Worm (Caenorhabditis elegans) whole organism, late embryonic: ENCODE results near the gene srd-34.

ENCODE experiments used
- C08G9.2 ChIP-seq: sonication (generic microtip); optimal IDR thresholded peaks from 2 replicates; lab custom pipeline; 2016; ENCODE audit warnings: mild to moderate bottlenecking, missing genetic modification characterization, moderate library complexity, missing compliant biosample characterization
- C38D4.7 ChIP-seq: fragments of 200-800 bp; sonication (Bioruptor generic); optimal IDR thresholded peaks from 2 replicates; lab custom pipeline; 2018; ENCODE audit warnings: mild to moderate bottlenecking, missing genetic modification characterization, moderate library complexity, missing compliant biosample characterization
- K02D7.2 ChIP-seq: sonication (generic microtip); optimal IDR thresholded peaks from 2 replicates; lab custom pipeline; 2017; ENCODE audit warnings: mild to moderate bottlenecking, missing genetic modification characterization, missing compliant biosample characterization
- ahr-1 ChIP-seq: sonication (generic microtip); optimal IDR thresholded peaks from 2 replicates; lab custom pipeline; 2016; ENCODE audit warnings: missing genetic modification characterization, missing compliant biosample characterization
- ceh-18 ChIP-seq: sonication (generic microtip); optimal IDR thresholded peaks from 2 replicates; lab custom pipeline; 2016; ENCODE audit warnings: missing genetic modification characterization, missing compliant biosample characterization
- ceh-22 ChIP-seq: sonication (generic microtip); optimal IDR thresholded peaks from 2 replicates; lab custom pipeline; 2017; ENCODE audit warnings: missing biosample characterization, missing genetic modification characterization
- ceh-24 ChIP-seq: sonication (generic microtip); optimal IDR thresholded peaks from 2 replicates; lab custom pipeline; 2016; ENCODE audit warnings: mild to moderate bottlenecking, missing genetic modification characterization, missing compliant biosample characterization
- ceh-30 ChIP-seq: fragments of 150-350 bp; optimal IDR thresholded peaks from 2 replicates; lab custom pipeline; 2014; ENCODE audit warnings: missing biosample characterization, missing genetic modification characterization
- ceh-34 ChIP-seq: sonication (generic microtip); optimal IDR thresholded peaks from 2 replicates; lab custom pipeline; 2016; ENCODE audit warnings: mild to moderate bottlenecking, missing genetic modification characterization, missing compliant biosample characterization
- ceh-45 ChIP-seq: fragments of 200-800 bp; sonication (Bioruptor generic); IDR thresholded peaks from 2 replicates; pipeline ENCODE4 v1.3.6; 2022; ENCODE audit warnings: missing genetic modification reagents, missing genetic modification characterization, missing compliant biosample characterization
- ceh-9 ChIP-seq: sonication (generic microtip); optimal IDR thresholded peaks from 2 replicates; lab custom pipeline; 2016; ENCODE audit warnings: mild to moderate bottlenecking, missing genetic modification characterization, inconsistent platforms, missing compliant biosample characterization
- elt-2 ChIP-seq: sonication (generic microtip); optimal IDR thresholded peaks from 2 replicates; lab custom pipeline; 2016; ENCODE audit warnings: missing genetic modification reagents, missing genetic modification characterization, missing compliant biosample characterization
- elt-4 ChIP-seq: sonication (generic microtip); optimal IDR thresholded peaks from 2 replicates; lab custom pipeline; 2016; ENCODE audit warnings: missing genetic modification characterization, missing compliant biosample characterization
- ets-4 ChIP-seq: sonication (generic microtip); optimal IDR thresholded peaks from 2 replicates; lab custom pipeline; 2016; ENCODE audit warnings: missing genetic modification characterization, missing compliant biosample characterization
- eyg-1 ChIP-seq: sonication (generic microtip); optimal IDR thresholded peaks from 2 replicates; lab custom pipeline; 2016; ENCODE audit warnings: missing genotype, missing genetic modification characterization, missing compliant biosample characterization
- fkh-6 ChIP-seq: sonication (generic microtip); optimal IDR thresholded peaks from 2 replicates; lab custom pipeline; 2016; ENCODE audit warnings: missing genetic modification characterization, missing compliant biosample characterization
- gmeb-2 ChIP-seq: sonication (generic microtip); optimal IDR thresholded peaks from 2 replicates; lab custom pipeline; 2016; ENCODE audit warnings: missing genetic modification characterization, inconsistent platforms, missing compliant biosample characterization
- hlh-13 ChIP-seq: fragments of 200-800 bp; sonication (Bioruptor generic); optimal IDR thresholded peaks from 2 replicates; lab custom pipeline; 2018; ENCODE audit warnings: mild to moderate bottlenecking, missing genetic modification characterization, missing compliant biosample characterization
- hlh-15 ChIP-seq: sonication (generic microtip); optimal IDR thresholded peaks from 2 replicates; lab custom pipeline; 2016; ENCODE audit warnings: missing genetic modification characterization, missing compliant biosample characterization
- hlh-30 ChIP-seq: sonication (generic microtip); optimal IDR thresholded peaks from 2 replicates; lab custom pipeline; 2017; ENCODE audit warnings: antibody characterized with exemption, missing genetic modification characterization, missing compliant biosample characterization; ENCODE audit not compliant: insufficient read depth
- hlh-6 ChIP-seq: sonication (generic microtip); optimal IDR thresholded peaks from 2 replicates; lab custom pipeline; 2016; ENCODE audit warnings: missing genotype, missing genetic modification characterization, missing compliant biosample characterization
- hlh-8 ChIP-seq: sonication (generic microtip); optimal IDR thresholded peaks from 2 replicates; lab custom pipeline; 2016; ENCODE audit warnings: missing genotype, missing genetic modification characterization, missing compliant biosample characterization
- nfya-1 ChIP-seq: sonication (generic microtip); optimal IDR thresholded peaks from 2 replicates; lab custom pipeline; 2017; ENCODE audit warnings: missing genetic modification characterization, mild to moderate bottlenecking, missing compliant biosample characterization, antibody characterized with exemption, moderate library complexity
- nhr-11 ChIP-seq: fragments of 150-350 bp; optimal IDR thresholded peaks from 2 replicates; lab custom pipeline; 2014; ENCODE audit warnings: missing biosample characterization, missing genetic modification characterization
- odd-2 ChIP-seq: sonication (generic microtip); optimal IDR thresholded peaks from 2 replicates; lab custom pipeline; 2017; ENCODE audit warnings: antibody characterized with exemption, mild to moderate bottlenecking, missing genetic modification characterization, missing compliant biosample characterization
- pag-3 ChIP-seq: sonication (generic microtip); optimal IDR thresholded peaks from 2 replicates; lab custom pipeline; 2016; ENCODE audit warnings: missing compliant biosample characterization, missing genetic modification characterization, borderline replicate concordance
- pat-9 ChIP-seq: fragments of 200-800 bp; sonication (Bioruptor generic); optimal IDR thresholded peaks from 2 replicates; lab custom pipeline; 2018; ENCODE audit warnings: mild to moderate bottlenecking, missing genetic modification characterization, moderate library complexity, missing compliant biosample characterization
- pax-1 ChIP-seq: fragments of 150-350 bp; optimal IDR thresholded peaks from 2 replicates; lab custom pipeline; 2014; ENCODE audit warnings: missing biosample characterization, missing genetic modification characterization
- pha-2 ChIP-seq: sonication (generic microtip); optimal IDR thresholded peaks from 2 replicates; lab custom pipeline; 2017; ENCODE audit warnings: mild to moderate bottlenecking, missing genetic modification characterization, missing compliant biosample characterization
- pqm-1 ChIP-seq: sonication (generic microtip); optimal IDR thresholded peaks from 2 replicates; lab custom pipeline; 2016; ENCODE audit warnings: missing genetic modification characterization, missing compliant biosample characterization
- sox-4 ChIP-seq: sonication (generic microtip); optimal IDR thresholded peaks from 2 replicates; lab custom pipeline; 2017; ENCODE audit warnings: mild to moderate bottlenecking, missing genetic modification characterization, inconsistent platforms, missing compliant biosample characterization
- tbx-2 ChIP-seq: sonication (generic microtip); optimal IDR thresholded peaks from 2 replicates; lab custom pipeline; 2016; ENCODE audit warnings: missing genetic modification characterization, missing compliant biosample characterization
- tbx-7 ChIP-seq: sonication (generic microtip); optimal IDR thresholded peaks from 2 replicates; lab custom pipeline; 2016; ENCODE audit warnings: missing genotype, missing genetic modification characterization, missing compliant biosample characterization
- ttx-3 ChIP-seq: sonication (generic microtip); optimal IDR thresholded peaks from 2 replicates; lab custom pipeline; 2016; ENCODE audit warnings: missing genetic modification reagents, missing genetic modification characterization, missing compliant biosample characterization
- ztf-16 ChIP-seq: sonication (generic microtip); optimal IDR thresholded peaks from 2 replicates; lab custom pipeline; 2017; ENCODE audit warnings: missing genetic modification characterization, missing compliant biosample characterization

Gene srd-34

ce11 chrV:10589774-10590528 is 41.1 kb upstream of the srd-34 start, which contains the start of gene ttr-23:
Gene ttr-23, minus strand, starts transcription at chrV:10589860.
- TF ChIP-seq ceh-18 (no peak), hlh-15 (tag; lab: Kevin White, UChicago) (no peak), eyg-1 (tag; lab: Kevin White, UChicago) (no peak), odd-2 (no peak), hlh-30 (tag; lab: Kevin White, UChicago) (no peak), ets-4 (tag; lab: Kevin White, UChicago) (no peak), hlh-8 (no peak), sox-4 (no peak), ceh-24 (tag; lab: Kevin White, UChicago) (no peak), K02D7.2 (no peak), nhr-11 (tag; lab: Kevin White, UChicago) (no peak), ceh-45 (no peak), C08G9.2 (tag; lab: Kevin White, UChicago) (no peak), pat-9 (tag; lab: Kevin White, UChicago) (no peak), nfya-1 (tag; lab: Kevin White, UChicago) (no peak), fkh-6 (tag; lab: Kevin White, UChicago) (no peak)

DNA sequence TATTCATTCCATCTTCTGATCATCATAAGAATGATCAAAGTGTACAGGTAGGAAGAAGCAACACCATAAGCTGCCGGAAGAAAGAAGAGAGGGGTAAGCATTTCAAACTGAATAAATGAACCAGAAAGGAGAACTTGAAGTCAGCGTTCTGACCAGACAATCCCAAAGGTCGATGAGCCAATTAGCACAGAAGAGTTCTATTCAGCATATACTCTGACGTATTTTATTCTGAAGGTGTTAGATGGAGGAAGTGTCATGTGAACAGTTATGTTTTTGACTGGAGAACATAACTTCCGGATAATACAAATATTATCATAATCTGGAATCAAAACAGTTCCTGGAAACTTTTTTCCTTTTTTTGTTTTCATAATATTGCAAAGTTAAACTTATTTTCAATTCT is 39.8 kb upstream of the srd-34 start, which contains the start of gene srg-32:
srg-32 (minus strand) TSS at position 101 of the 400 bp plus-strand sequence.
- no peak for TF ChIP-seq tbx-2 (tag; lab: Kevin White, UChicago)
- TF ChIP-seq C38D4.7 = no peak
- TF ChIP-seq K02D7.2 = no peak
- TF ChIP-seq ceh-22 (tag; lab: Kevin White, UChicago) = no peak
- no peak for TF ChIP-seq tbx-7
- TF ChIP-seq pha-2 = no peak
- TF ChIP-seq ceh-9 (tag; lab: Kevin White, UChicago) = no peak
- TF ChIP-seq hlh-13 (GFP tag; lab: Kevin White, UChicago) = no peak
- TF ChIP-seq hlh-6 (tag; lab: Kevin White, UChicago) = no peak
- TF ChIP-seq eyg-1 (tag; lab: Kevin White, UChicago) = no peak
- TF ChIP-seq pag-3 = no peak
- no peak for TF ChIP-seq ceh-30 (tag; lab: Kevin White, UChicago)
- TF ChIP-seq pax-1 (tag; lab: Kevin White, UChicago) = no peak
- TF ChIP-seq ceh-24 (tag; lab: Kevin White, UChicago) = no peak
- no peak for TF ChIP-seq pqm-1 (tag; lab: Kevin White, UChicago)
- TF ChIP-seq nfya-1 (tag; lab: Kevin White, UChicago) = no peak
- TF ChIP-seq gmeb-2 = no peak

DNA sequence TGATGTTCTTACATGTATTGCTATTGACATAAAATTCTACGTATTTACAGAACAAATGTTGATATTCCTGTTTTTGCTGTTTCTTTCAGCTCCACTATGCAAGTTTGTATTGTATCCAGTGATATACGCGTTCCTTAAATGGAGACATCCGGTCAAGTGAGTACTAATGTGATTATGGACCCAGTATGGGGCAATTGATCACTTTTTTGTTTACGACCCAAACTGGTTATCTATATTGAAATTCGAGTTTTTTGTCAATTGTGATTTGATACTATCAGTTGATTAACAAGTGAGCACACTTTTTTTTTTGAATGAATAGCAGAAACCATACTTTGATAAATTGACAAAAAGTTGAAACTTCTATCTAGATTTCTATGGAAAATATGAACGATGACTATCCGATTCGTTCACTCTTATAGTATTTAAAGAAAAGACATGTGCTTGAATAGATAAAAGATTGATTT is 33.0 kb upstream of the srd-34 start, which contains the start of gene T21C9.6:
T21C9.6 (plus strand) TSS at position 51 of the 464 bp plus-strand sequence.
- no peak for TF ChIP-seq ahr-1 (tag; lab: Kevin White, UChicago)
- TF ChIP-seq ttx-3 (tag; lab: Kevin White, UChicago) = no peak
- TF ChIP-seq elt-4 (tag; lab: Kevin White, UChicago) = no peak
- no peak for TF ChIP-seq nfya-1 (tag; lab: Kevin White, UChicago)
- TF ChIP-seq tbx-2 (tag; lab: Kevin White, UChicago) = no peak
- no peak for TF ChIP-seq ceh-34
- TF ChIP-seq eyg-1 (tag; lab: Kevin White, UChicago) = no peak
- TF ChIP-seq ets-4 (tag; lab: Kevin White, UChicago) = no peak

DNA sequence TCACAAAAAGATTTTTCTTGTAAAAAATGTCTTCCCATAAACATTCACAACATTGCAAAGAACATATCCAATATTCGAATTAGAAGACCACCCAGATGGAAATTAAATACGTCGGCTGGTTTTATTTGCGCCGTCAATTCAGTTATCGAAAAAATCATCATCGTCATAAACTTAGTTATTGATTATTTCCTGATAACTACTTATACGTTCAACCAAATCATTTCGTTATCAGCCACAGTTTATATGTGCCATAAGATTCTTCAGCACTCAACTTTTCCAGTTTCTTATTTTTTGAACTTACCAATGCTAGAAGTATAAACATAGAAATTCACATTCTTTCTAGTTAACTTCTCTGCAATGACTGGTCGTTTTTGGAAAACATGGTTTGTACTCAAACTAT is 31.8 kb upstream of the srd-34 start:
- TF ChIP-seq ztf-16 (tag; lab: Kevin White, UChicago) (no peak), elt-2 (tag; lab: Kevin White, UChicago) (peak; percentile 4)
- TF ChIP-seq, all 69 proteins: peak for 1
